Fruit fly (Drosophila melanogaster): ENCODE results near the gene chm.

chm gene

DNA sequence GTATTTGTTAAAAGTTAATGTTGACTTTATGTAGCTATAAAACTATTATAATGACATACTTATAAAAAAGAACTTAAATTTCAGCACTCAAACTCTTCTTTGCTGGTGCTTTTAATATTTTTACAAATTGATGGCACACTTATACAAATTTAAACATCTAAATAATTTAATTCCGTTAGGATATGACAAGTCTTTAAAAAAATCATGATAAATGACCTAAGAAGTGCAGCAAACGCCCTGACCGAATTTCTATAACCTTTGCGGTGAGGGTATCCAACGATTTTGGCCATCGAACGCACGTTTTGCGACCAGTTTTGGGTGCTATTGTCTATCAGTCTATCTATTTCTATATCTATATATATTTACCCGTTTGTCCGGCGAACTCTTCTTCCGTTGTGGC, 30.7 kb downstream of the chm start (continued):
- TF ChIP-seq CG30403 (GFP tag; optimal IDR thresholded peaks at IDR 0.05): peak; percentile 47
- TF ChIP-seq toy (GFP tag; IDR thresholded peaks at IDR 0.05): no peak
- TF ChIP-seq TFAM (GFP tag; optimal IDR thresholded peaks at IDR 0.05): no peak
- TF ChIP-seq sens (GFP tag): peak; percentile 65
- TF ChIP-seq CG18262 (tag; optimal IDR thresholded peaks at IDR 0.05): no peak
- peak; percentile 49 for TF ChIP-seq caup (GFP tag; optimal IDR thresholded peaks at IDR 0.05; ENCODE audit: severe bottlenecking)
- TF ChIP-seq dysf (GFP tag; IDR thresholded peaks at IDR 0.05): peak; percentile 65; the same call in 2 of the 3 replicates
- TF ChIP-seq CG12391 (tag; optimal IDR thresholded peaks at IDR 0.05): peak; percentile 38
- peak; percentile 68 for TF ChIP-seq gem (tag; optimal IDR thresholded peaks at IDR 0.05)
- peak; percentile 40 for TF ChIP-seq zfh2 (GFP tag; optimal IDR thresholded peaks at IDR 0.05)
- no peak for TF ChIP-seq knrl (GFP tag; IDR thresholded peaks at IDR 0.05; ENCODE audit: partially characterized antibody)
- TF ChIP-seq hkb (optimal IDR thresholded peaks at IDR 0.05): no peak
- TF ChIP-seq hkb (GFP tag; IDR thresholded peaks at IDR 0.05): peak; percentile 40; the same call in 1 of the 2 replicates
- no peak for TF ChIP-seq CG7271 (tag; optimal IDR thresholded peaks at IDR 0.05)
- no peak for TF ChIP-seq Blimp-1 (GFP tag; optimal IDR thresholded peaks at IDR 0.05)

DNA sequence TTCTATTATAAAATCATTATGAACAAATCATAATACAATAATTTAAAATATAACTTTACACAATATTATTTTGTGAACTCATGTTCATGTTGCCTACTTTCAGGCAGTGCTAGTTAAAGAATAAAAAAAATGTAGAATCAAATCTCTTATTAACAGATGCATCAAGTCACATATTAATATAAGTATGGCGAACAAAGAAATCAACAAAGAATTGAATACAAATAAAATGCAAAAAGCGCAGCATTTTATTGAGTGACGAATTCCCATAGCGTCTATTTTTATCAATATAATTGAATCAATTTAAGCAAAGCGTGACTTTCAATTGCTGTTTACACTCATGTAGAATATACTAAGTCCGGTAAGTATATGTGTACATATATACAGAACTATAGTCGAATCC, 35.6 kb downstream of the chm start:
- 0 out of 3 replicates have a peak, but pooled peaks have one; percentile 61 for TF ChIP-seq CG2199 (GFP tag; IDR thresholded peaks at IDR 0.05)
- no peak for TF ChIP-seq odd (GFP tag; optimal IDR thresholded peaks at IDR 0.05)
- no peak for TF ChIP-seq vvl (GFP tag; IDR thresholded peaks at IDR 0.05)
- no peak for TF ChIP-seq Fer3 (tag; optimal IDR thresholded peaks at IDR 0.05)
- TF ChIP-seq gt (GFP tag; IDR thresholded peaks at IDR 0.05): no peak
- TF ChIP-seq gcm (GFP tag; optimal IDR thresholded peaks at IDR 0.05): no peak
- peak; percentile 17 for TF ChIP-seq CG15601 (tag; optimal IDR thresholded peaks at IDR 0.05)
- TF ChIP-seq CG3995 (GFP tag; optimal IDR thresholded peaks at IDR 0.05): peak; percentile 80
- no peak for TF ChIP-seq CG34224 (GFP tag; IDR thresholded peaks at IDR 0.05; ENCODE audit: partially characterized antibody)
- TF ChIP-seq HLH4C (GFP tag; IDR thresholded peaks at IDR 0.05; ENCODE audit: partially characterized antibody): no peak

DNA sequence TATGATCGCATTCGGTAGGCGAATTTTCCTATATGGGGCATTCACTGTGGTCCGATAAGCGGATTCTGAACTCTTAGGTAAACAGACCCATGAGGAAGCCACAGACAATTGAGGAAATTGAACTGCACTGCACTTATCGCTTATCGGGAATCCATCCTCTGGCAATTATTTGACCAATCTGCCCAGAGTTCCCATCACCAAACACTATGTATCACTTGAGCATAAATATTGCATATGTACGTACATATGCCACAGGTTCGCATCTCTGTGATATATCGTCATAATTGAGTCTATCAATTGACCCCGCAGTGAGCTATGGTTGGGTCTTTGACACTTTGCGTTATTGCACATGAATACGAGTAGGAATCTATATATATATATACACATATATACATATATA, 36.2 kb downstream of the chm start:
- no peak for TF ChIP-seq Gsc (GFP tag; IDR thresholded peaks at IDR 0.05)
- no peak for TF ChIP-seq CG15696 (tag; optimal IDR thresholded peaks at IDR 0.05)
- TF ChIP-seq CG9932 (GFP tag; IDR thresholded peaks at IDR 0.05): no peak
- TF ChIP-seq CG7839 (tag; optimal IDR thresholded peaks at IDR 0.05): no peak
- no peak for TF ChIP-seq CG12299 (tag; optimal IDR thresholded peaks at IDR 0.05)
- TF ChIP-seq Kr (GFP tag; optimal IDR thresholded peaks at IDR 0.05): no peak

- TF ChIP-seq dysf (GFP tag; IDR thresholded peaks at IDR 0.05) (no peak), NFAT (GFP tag; IDR thresholded peaks at IDR 0.05) (0 out of 2 replicates have a peak, but pooled peaks have one; percentile 19), Asciz (GFP tag; optimal IDR thresholded peaks at IDR 0.05) (no peak)
These were observed 38.7 kb downstream of the chm start, which contains the start of gene santa-maria for dm6 chr2L:7450966-7451365. Gene santa-maria (minus strand): TSS chr2L:7451244.

dm6 chr2L:7452093-7452492, 39.9 kb downstream of the chm start:
- TF ChIP-seq sug (tag; optimal IDR thresholded peaks at IDR 0.05) (no peak), CG42726 (GFP tag; IDR thresholded peaks at IDR 0.05; ENCODE audit: partially characterized antibody) (peak; percentile 46; the same call in 1 of the 2 replicates), bcd (GFP tag; optimal IDR thresholded peaks at IDR 0.05) (peak; percentile 13), bowl (GFP tag; IDR thresholded peaks at IDR 0.05) (no peak), Stat92E (GFP tag; optimal IDR thresholded peaks at IDR 0.05) (no peak), CG34376 (GFP tag; optimal IDR thresholded peaks at IDR 0.05) (no peak), Opbp (GFP tag; IDR thresholded peaks at IDR 0.05; ENCODE audit: partially characterized antibody) (peak; percentile 19; the same call in 1 of the 3 replicates), nmo (GFP tag; optimal IDR thresholded peaks at IDR 0.05) (no peak), stwl (tag; optimal IDR thresholded peaks at IDR 0.05) (peak; percentile 97), Jarid2 (GFP tag; optimal IDR thresholded peaks at IDR 0.05) (peak; percentile 15), CG14441 (GFP tag; IDR thresholded peaks at IDR 0.05) (peak; percentile 20; the same call in 1 of the 2 replicates), MBD-R2 (GFP tag; IDR thresholded peaks at IDR 0.05) (0 out of 2 replicates have a peak, but pooled peaks have one; percentile 47)

Data from whole organism, embryonic.